Fruit fly (Drosophila melanogaster) whole organism, prepupa: ENCODE measurements around the gene CG10589.

Experiments
- CG10669 ChIP-seq: fragments of 200-800 bp; sonication (Bioruptor generic); optimal IDR thresholded peaks from 3 replicates; lab custom pipeline; 2018; ENCODE audit warnings: missing biosample characterization, mild to moderate bottlenecking, missing genetic modification characterization, moderate library complexity
- CG11294 ChIP-seq: fragments of 200-800 bp; sonication (Bioruptor generic); IDR thresholded peaks from 2 replicates; pipeline ENCODE4 v1.3.6; 2022; ENCODE audit warnings: missing biosample characterization, missing genetic modification characterization
- CG4318 ChIP-seq: fragments of 200-800 bp; sonication (Bioruptor generic); optimal IDR thresholded peaks from 3 replicates; lab custom pipeline; 2017; ENCODE audit warnings: missing biosample characterization, mild to moderate bottlenecking, missing genetic modification characterization
- CG6163 ChIP-seq: fragments of 200-800 bp; sonication (Bioruptor generic); IDR thresholded peaks from 3 replicates; pipeline ENCODE4 v1.3.6; 2022; ENCODE audit warnings: missing biosample characterization, missing genetic modification characterization
- CG6792 ChIP-seq: fragments of 200-800 bp; sonication (Bioruptor generic); optimal IDR thresholded peaks from 3 replicates; lab custom pipeline; 2016; ENCODE audit warnings: missing biosample characterization, missing genetic modification characterization
- CG8632 ChIP-seq: fragments of 200-800 bp; sonication (Bioruptor generic); optimal IDR thresholded peaks from 3 replicates; lab custom pipeline; 2016; ENCODE audit warnings: missing biosample characterization, missing genetic modification characterization
- Hr39 ChIP-seq: fragments of 200-800 bp; sonication (Bioruptor generic); optimal IDR thresholded peaks from 2 replicates; lab custom pipeline; 2016; ENCODE audit warnings: missing biosample characterization, missing genetic modification characterization
- Lpt ChIP-seq: fragments of 200-800 bp; sonication (Bioruptor generic); optimal IDR thresholded peaks from 3 replicates; lab custom pipeline; 2016; ENCODE audit warnings: missing biosample characterization, missing genetic modification characterization
- OdsH ChIP-seq: fragments of 200-800 bp; sonication (Bioruptor generic); optimal IDR thresholded peaks from 3 replicates; lab custom pipeline; 2016; ENCODE audit warnings: missing biosample characterization, missing genetic modification characterization
- acj6 ChIP-seq: fragments of 200-800 bp; sonication (Bioruptor generic); optimal IDR thresholded peaks from 3 replicates; lab custom pipeline; 2016; ENCODE audit warnings: missing biosample characterization, missing genetic modification characterization
- eg ChIP-seq: fragments of 200-800 bp; sonication (Bioruptor generic); IDR thresholded peaks from 3 replicates; pipeline ENCODE4 v1.3.6; 2022; ENCODE audit warnings: missing biosample characterization, missing genetic modification characterization

DNA sequence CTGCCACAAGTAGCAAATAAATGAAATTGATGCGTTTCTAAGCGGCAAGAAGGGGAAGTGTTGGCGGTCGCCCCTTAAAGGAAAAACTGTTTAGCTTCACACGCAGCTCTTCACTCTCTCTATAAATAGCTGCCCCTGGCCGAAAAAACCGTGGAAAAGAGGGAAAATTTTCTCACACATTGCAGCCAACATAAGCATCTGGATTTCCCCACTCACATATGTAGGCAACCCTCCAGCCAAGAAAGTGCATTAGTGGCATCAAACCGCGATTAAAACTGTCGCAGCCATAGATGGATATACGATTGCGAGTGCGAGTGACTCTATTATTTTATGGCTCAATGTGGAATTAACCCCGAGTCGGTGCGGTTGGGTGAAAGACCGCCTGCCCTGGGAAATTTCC, 4.9 kb downstream of the CG10589 start:
- TF ChIP-seq eg (no peak), OdsH (no peak), Lpt (GFP tag; lab: Kevin White, UChicago) (no peak), CG11294 (GFP tag; lab: Robert Waterston, UW) (no peak), CG6792 (GFP tag; lab: Kevin White, UChicago) (no peak), CG8632 (no peak), CG4318 (GFP tag; lab: Kevin White, UChicago) (no peak), CG10669 (GFP tag; lab: Kevin White, UChicago) (no peak), CG6163 (GFP tag; lab: Robert Waterston, UW) (no peak), acj6 (GFP tag; lab: Kevin White, UChicago) (no peak), Hr39 (GFP tag; lab: Kevin White, UChicago) (no peak)
